Fruit fly (Drosophila melanogaster) whole organism, pupa: Measurements from ENCODE around the gene Dhfr.

ENCODE experiments used
- CG10348 ChIP-seq: fragments of 200-800 bp; sonication (Bioruptor generic); IDR thresholded peaks from 2 replicates; pipeline ENCODE4 v1.3.6; 2022; ENCODE audit warnings: missing biosample characterization, missing genetic modification characterization
- CG12605 ChIP-seq: fragments of 200-800 bp; sonication (Bioruptor generic); IDR thresholded peaks from 2 replicates; pipeline ENCODE4 v1.3.6; 2022; ENCODE audit warnings: missing biosample characterization, missing genetic modification characterization
- CG13204 ChIP-seq: fragments of 200-800 bp; sonication (Bioruptor generic); optimal IDR thresholded peaks from 2 replicates; lab custom pipeline; 2018; ENCODE audit warnings: missing biosample characterization, mild to moderate bottlenecking, missing genetic modification characterization, moderate library complexity
- CG14655 ChIP-seq: fragments of 200-800 bp; sonication (Bioruptor generic); optimal IDR thresholded peaks from 3 replicates; lab custom pipeline; 2017; ENCODE audit warnings: mild to moderate bottlenecking, missing biosample characterization, missing genetic modification reagents, missing genetic modification characterization
- CG15710 ChIP-seq: fragments of 200-800 bp; sonication (Bioruptor generic); optimal IDR thresholded peaks from 2 replicates; lab custom pipeline; 2018; ENCODE audit warnings: missing biosample characterization, mild to moderate bottlenecking, missing genetic modification characterization, moderate library complexity
- CG17806 ChIP-seq: fragments of 200-800 bp; sonication (Bioruptor generic); optimal IDR thresholded peaks from 2 replicates; lab custom pipeline; 2018; ENCODE audit warnings: missing biosample characterization, mild to moderate bottlenecking, missing genetic modification characterization, moderate library complexity
- CG32121 ChIP-seq: fragments of 200-800 bp; sonication (Bioruptor generic); IDR thresholded peaks from 2 replicates; pipeline ENCODE4 v1.3.6; 2022; ENCODE audit warnings: missing biosample characterization, missing genetic modification characterization
- CG34367 ChIP-seq: fragments of 200-800 bp; sonication (Bioruptor generic); optimal IDR thresholded peaks from 2 replicates; lab custom pipeline; 2018; ENCODE audit warnings: missing biosample characterization, mild to moderate bottlenecking, missing genetic modification characterization
- CG4496 ChIP-seq: fragments of 200-800 bp; sonication (Bioruptor generic); IDR thresholded peaks from 3 replicates; pipeline ENCODE4 v1.3.6; 2022; ENCODE audit warnings: missing biosample characterization, missing genetic modification characterization
- CG8159 ChIP-seq: fragments of 200-800 bp; sonication (Bioruptor generic); optimal IDR thresholded peaks from 3 replicates; lab custom pipeline; 2018; ENCODE audit warnings: missing biosample characterization, mild to moderate bottlenecking, missing genetic modification characterization, moderate library complexity
- CG8301 ChIP-seq: fragments of 200-800 bp; sonication (Bioruptor generic); optimal IDR thresholded peaks from 2 replicates; lab custom pipeline; 2018; ENCODE audit warnings: missing biosample characterization, mild to moderate bottlenecking, missing genetic modification characterization
- CG9948 ChIP-seq: fragments of 200-800 bp; sonication (Bioruptor generic); optimal IDR thresholded peaks from 2 replicates; lab custom pipeline; 2018; ENCODE audit warnings: missing biosample characterization, mild to moderate bottlenecking, missing genetic modification characterization, moderate library complexity
- D1 ChIP-seq: fragments of 200-800 bp; sonication (Bioruptor generic); optimal IDR thresholded peaks from 2 replicates; lab custom pipeline; 2018; ENCODE audit warnings: missing biosample characterization, mild to moderate bottlenecking, missing genetic modification characterization, moderate library complexity
- EcR ChIP-seq: fragments of 200-800 bp; sonication (Bioruptor generic); optimal IDR thresholded peaks from 3 replicates; lab custom pipeline; 2019; ENCODE audit warnings: missing biosample characterization, missing genetic modification characterization, mild to moderate bottlenecking, moderate library complexity, missing genetic modification reagents
- Ets98B ChIP-seq: fragments of 200-800 bp; sonication (Bioruptor generic); IDR thresholded peaks from 2 replicates; pipeline ENCODE4 v1.3.6; 2022; ENCODE audit warnings: missing biosample characterization, missing genetic modification characterization
- Pif1A ChIP-seq: fragments of 200-800 bp; sonication (Bioruptor generic); optimal IDR thresholded peaks from 3 replicates; lab custom pipeline; 2016; ENCODE audit warnings: missing biosample characterization, missing genetic modification characterization
- Pif1B ChIP-seq: fragments of 200-800 bp; sonication (Bioruptor generic); optimal IDR thresholded peaks from 3 replicates; lab custom pipeline; 2016; ENCODE audit warnings: missing biosample characterization, missing genetic modification characterization
- Snoo ChIP-seq: fragments of 200-800 bp; sonication (Bioruptor generic); optimal IDR thresholded peaks from 3 replicates; lab custom pipeline; 2017; ENCODE audit warnings: missing biosample characterization, mild to moderate bottlenecking, missing genetic modification characterization, inconsistent platforms
- fd96Ca ChIP-seq: fragments of 200-800 bp; sonication (Bioruptor generic); IDR thresholded peaks from 3 replicates; pipeline ENCODE4 v1.3.6; 2022; ENCODE audit warnings: missing biosample characterization, missing genetic modification characterization
- gl ChIP-seq: fragments of 200-800 bp; sonication (Bioruptor generic); optimal IDR thresholded peaks from 2 replicates; lab custom pipeline; 2018; ENCODE audit warnings: missing biosample characterization, mild to moderate bottlenecking, missing genetic modification characterization

Dhfr gene

dm6 chr3R:16469501-16470263 is 11.3 kb upstream of the Dhfr start, which contains the start of the genes CG42232 and CSN5:
TSS of gene CG42232 (minus strand) at chr3R:16469663.
TSS of gene CSN5 (plus strand) at chr3R:16470099.
- TF ChIP-seq gl (tag; lab: Kevin White, UChicago) (no peak), CG4496 (GFP tag; lab: Robert Waterston, UW) (no peak), Snoo (tag; lab: Kevin White, UChicago) (no peak), fd96Ca (no peak), CG15710 (no peak), CG13204 (no peak), Pif1B (GFP tag; lab: Kevin White, UChicago) (no peak), CG12605 (no peak), CG32121 (no peak), CG14655 (GFP tag; lab: Kevin White, UChicago) (no peak), CG8301 (tag; lab: Kevin White, UChicago) (no peak), D1 (tag; lab: Kevin White, UChicago) (no peak), Pif1A (GFP tag; lab: Kevin White, UChicago) (no peak), CG8159 (no peak), CG17806 (tag; lab: Kevin White, UChicago) (no peak), CG10348 (GFP tag; lab: Robert Waterston, UW) (no peak), CG34367 (tag; lab: Kevin White, UChicago) (no peak)
- TF ChIP-seq, all 21 proteins: peak for 0

- TF ChIP-seq CG8301 (tag; lab: Kevin White, UChicago), result no peak
- TF ChIP-seq CG32121, result no peak
- no peak for TF ChIP-seq CG10348 (GFP tag; lab: Robert Waterston, UW)
- TF ChIP-seq gl (tag; lab: Kevin White, UChicago), result no peak
- no peak for TF ChIP-seq EcR (GFP tag; lab: Kevin White, UChicago)
- TF ChIP-seq CG12605, result no peak
- no peak for TF ChIP-seq CG9948
- TF ChIP-seq fd96Ca, result no peak
- TF ChIP-seq CG15710, result no peak
- TF ChIP-seq CG14655 (GFP tag; lab: Kevin White, UChicago), result no peak
- TF ChIP-seq CG13204, result no peak
- TF ChIP-seq Pif1A (GFP tag; lab: Kevin White, UChicago), result no peak
- no peak for TF ChIP-seq Pif1B (GFP tag; lab: Kevin White, UChicago)
Observed at dm6 chr3R:16472301-16472700, 8.7 kb upstream of the Dhfr start, which contains the start of gene Gyc89Da. TSS of gene Gyc89Da (plus strand) at chr3R:16472601.

- TF ChIP-seq CG14655 (GFP tag; lab: Kevin White, UChicago) (no peak), EcR (GFP tag; lab: Kevin White, UChicago) (no peak), Ets98B (GFP tag; lab: Robert Waterston, UW) (no peak), CG4496 (GFP tag; lab: Robert Waterston, UW) (no peak), D1 (tag; lab: Kevin White, UChicago) (no peak), CG15710 (no peak), gl (tag; lab: Kevin White, UChicago) (no peak), CG10348 (GFP tag; lab: Robert Waterston, UW) (no peak), CG8159 (no peak), CG12605 (no peak), CG13204 (no peak), CG17806 (tag; lab: Kevin White, UChicago) (no peak)
- TF ChIP-seq, all 21 proteins: peak for 0
Observed at dm6 chr3R:16476472-16476871, 4.5 kb upstream of the Dhfr start.

dm6 chr3R:16477033-16477432 is 3.9 kb upstream of the Dhfr start, which contains the start of gene Gyc89Db:
TSS of gene Gyc89Db (plus strand) at chr3R:16477110.
- TF ChIP-seq CG13204 (no peak), CG8159 (no peak), Pif1A (GFP tag; lab: Kevin White, UChicago) (no peak), Pif1B (GFP tag; lab: Kevin White, UChicago) (no peak), CG4496 (GFP tag; lab: Robert Waterston, UW) (no peak), CG32121 (no peak), Snoo (tag; lab: Kevin White, UChicago) (no peak), CG15710 (no peak), EcR (GFP tag; lab: Kevin White, UChicago) (no peak)

- no peak for TF ChIP-seq EcR (GFP tag; lab: Kevin White, UChicago)
- no peak for TF ChIP-seq CG15710
- TF ChIP-seq CG8159, result no peak
- no peak for TF ChIP-seq CG34367 (tag; lab: Kevin White, UChicago)
- no peak for TF ChIP-seq CG8301 (tag; lab: Kevin White, UChicago)
- TF ChIP-seq CG32121, result no peak
- TF ChIP-seq Snoo (tag; lab: Kevin White, UChicago), result no peak
- no peak for TF ChIP-seq fd96Ca
- TF ChIP-seq Ets98B (GFP tag; lab: Robert Waterston, UW), result no peak
- TF ChIP-seq CG14655 (GFP tag; lab: Kevin White, UChicago), result no peak
Observed at dm6 chr3R:16482276-16482675, 1.3 kb downstream of the Dhfr start, which contains the start of gene Sdhaf3. TSS of gene Sdhaf3 (minus strand) at chr3R:16482452.

- TF ChIP-seq CG4496 (GFP tag; lab: Robert Waterston, UW) (no peak), CG34367 (tag; lab: Kevin White, UChicago) (no peak), CG8301 (tag; lab: Kevin White, UChicago) (no peak)
- TF ChIP-seq, all 21 proteins: peak for 0
Observed at dm6 chr3R:16483877-16484417, 3.0 kb downstream of the Dhfr start, which contains the start of gene Der-2. TSS of gene Der-2 (minus strand) at chr3R:16484223.
